Worm (Caenorhabditis elegans) whole organism, late embryonic: Measurements from ENCODE around the gene ugt-32.

Experiments used
- C38D4.7 ChIP-seq: fragments of 200-800 bp; sonication (Bioruptor generic); optimal IDR thresholded peaks from 2 replicates; lab custom pipeline; 2018; ENCODE audit warnings: mild to moderate bottlenecking, missing genetic modification characterization, moderate library complexity, missing compliant biosample characterization
- F13H6.1 ChIP-seq: sonication (generic microtip); optimal IDR thresholded peaks from 2 replicates; lab custom pipeline; 2016; ENCODE audit warnings: missing genetic modification characterization, missing compliant biosample characterization
- K02D7.2 ChIP-seq: sonication (generic microtip); optimal IDR thresholded peaks from 2 replicates; lab custom pipeline; 2017; ENCODE audit warnings: mild to moderate bottlenecking, missing genetic modification characterization, missing compliant biosample characterization
- K09A11.1 ChIP-seq: sonication (generic microtip); optimal IDR thresholded peaks from 2 replicates; lab custom pipeline; 2017; ENCODE audit warnings: antibody characterized with exemption, mild to moderate bottlenecking, missing genetic modification characterization, missing compliant biosample characterization; ENCODE audit not compliant: insufficient read depth
- ama-1 ChIP-seq: fragments of 150-350 bp; optimal IDR thresholded peaks from 2 replicates; lab custom pipeline; 2014
- ceh-19 ChIP-seq: fragments of 200-800 bp; sonication (Bioruptor generic); optimal IDR thresholded peaks from 2 replicates; lab custom pipeline; 2018; ENCODE audit warnings: mild to moderate bottlenecking, missing genetic modification characterization, missing compliant biosample characterization
- ceh-22 ChIP-seq: sonication (generic microtip); optimal IDR thresholded peaks from 2 replicates; lab custom pipeline; 2017; ENCODE audit warnings: missing biosample characterization, missing genetic modification characterization
- ceh-24 ChIP-seq: sonication (generic microtip); optimal IDR thresholded peaks from 2 replicates; lab custom pipeline; 2016; ENCODE audit warnings: mild to moderate bottlenecking, missing genetic modification characterization, missing compliant biosample characterization
- ceh-31 ChIP-seq: sonication (generic microtip); optimal IDR thresholded peaks from 2 replicates; lab custom pipeline; 2016; ENCODE audit warnings: missing genetic modification characterization, missing compliant biosample characterization
- che-1 ChIP-seq: sonication (generic microtip); optimal IDR thresholded peaks from 2 replicates; lab custom pipeline; 2016; ENCODE audit warnings: mild to moderate bottlenecking, missing genetic modification characterization, missing compliant biosample characterization
- dmd-4 ChIP-seq: sonication (generic microtip); optimal IDR thresholded peaks from 2 replicates; lab custom pipeline; 2016; ENCODE audit warnings: borderline replicate concordance, missing genetic modification characterization, missing compliant biosample characterization
- elt-2 ChIP-seq: sonication (generic microtip); optimal IDR thresholded peaks from 2 replicates; lab custom pipeline; 2016; ENCODE audit warnings: missing genetic modification reagents, missing genetic modification characterization, missing compliant biosample characterization
- fkh-10 ChIP-seq: fragments of 150-350 bp; optimal IDR thresholded peaks from 2 replicates; lab custom pipeline; 2014; ENCODE audit warnings: missing biosample characterization, missing genetic modification reagents, missing genetic modification characterization
- gmeb-2 ChIP-seq: sonication (generic microtip); optimal IDR thresholded peaks from 2 replicates; lab custom pipeline; 2016; ENCODE audit warnings: missing genetic modification characterization, inconsistent platforms, missing compliant biosample characterization
- hlh-30 ChIP-seq: sonication (generic microtip); optimal IDR thresholded peaks from 2 replicates; lab custom pipeline; 2017; ENCODE audit warnings: antibody characterized with exemption, missing genetic modification characterization, missing compliant biosample characterization; ENCODE audit not compliant: insufficient read depth
- lim-6 ChIP-seq: sonication (generic microtip); optimal IDR thresholded peaks from 2 replicates; lab custom pipeline; 2016; ENCODE audit warnings: missing genetic modification characterization, missing compliant biosample characterization
- lin-11 ChIP-seq: fragments of 200-800 bp; sonication (Bioruptor generic); optimal IDR thresholded peaks from 2 replicates; lab custom pipeline; 2018; ENCODE audit warnings: mild to moderate bottlenecking, missing genetic modification characterization, missing compliant biosample characterization
- madf-2 ChIP-seq: sonication (generic microtip); optimal IDR thresholded peaks from 2 replicates; lab custom pipeline; 2017; ENCODE audit warnings: missing genetic modification characterization, missing compliant biosample characterization
- nhr-11 ChIP-seq: fragments of 150-350 bp; optimal IDR thresholded peaks from 2 replicates; lab custom pipeline; 2014; ENCODE audit warnings: missing biosample characterization, missing genetic modification characterization
- nhr-232 ChIP-seq: sonication (generic microtip); optimal IDR thresholded peaks from 2 replicates; lab custom pipeline; 2016; ENCODE audit warnings: missing genetic modification characterization, missing compliant biosample characterization
- npax-4 ChIP-seq: sonication (generic microtip); optimal IDR thresholded peaks from 2 replicates; lab custom pipeline; 2016; ENCODE audit warnings: missing genetic modification characterization, missing compliant biosample characterization
- odd-2 ChIP-seq: sonication (generic microtip); optimal IDR thresholded peaks from 2 replicates; lab custom pipeline; 2017; ENCODE audit warnings: antibody characterized with exemption, mild to moderate bottlenecking, missing genetic modification characterization, missing compliant biosample characterization
- pat-9 ChIP-seq: fragments of 200-800 bp; sonication (Bioruptor generic); optimal IDR thresholded peaks from 2 replicates; lab custom pipeline; 2018; ENCODE audit warnings: mild to moderate bottlenecking, missing genetic modification characterization, moderate library complexity, missing compliant biosample characterization
- pax-1 ChIP-seq: fragments of 150-350 bp; optimal IDR thresholded peaks from 2 replicates; lab custom pipeline; 2014; ENCODE audit warnings: missing biosample characterization, missing genetic modification characterization
- pha-2 ChIP-seq: sonication (generic microtip); optimal IDR thresholded peaks from 2 replicates; lab custom pipeline; 2017; ENCODE audit warnings: mild to moderate bottlenecking, missing genetic modification characterization, missing compliant biosample characterization
- pha-4 ChIP-seq: fragments of 150-350 bp; optimal IDR thresholded peaks from 2 replicates; lab custom pipeline; 2018; ENCODE audit warnings: missing biosample characterization, missing genetic modification reagents, missing genetic modification characterization
- pqm-1 ChIP-seq: sonication (generic microtip); optimal IDR thresholded peaks from 2 replicates; lab custom pipeline; 2016; ENCODE audit warnings: missing genetic modification characterization, missing compliant biosample characterization
- sdc-2 ChIP-seq: sonication (generic microtip); optimal IDR thresholded peaks from 2 replicates; lab custom pipeline; 2016; ENCODE audit warnings: missing genotype, missing genetic modification characterization, missing compliant biosample characterization
- sox-4 ChIP-seq: sonication (generic microtip); optimal IDR thresholded peaks from 2 replicates; lab custom pipeline; 2017; ENCODE audit warnings: mild to moderate bottlenecking, missing genetic modification characterization, inconsistent platforms, missing compliant biosample characterization
- tbx-2 ChIP-seq: sonication (generic microtip); optimal IDR thresholded peaks from 2 replicates; lab custom pipeline; 2016; ENCODE audit warnings: missing genetic modification characterization, missing compliant biosample characterization
- tbx-7 ChIP-seq: sonication (generic microtip); optimal IDR thresholded peaks from 2 replicates; lab custom pipeline; 2016; ENCODE audit warnings: missing genotype, missing genetic modification characterization, missing compliant biosample characterization
- unc-55 ChIP-seq: sonication (generic microtip); optimal IDR thresholded peaks from 2 replicates; lab custom pipeline; 2017; ENCODE audit warnings: missing biosample characterization, missing genetic modification reagents, missing genetic modification characterization
- unc-86 ChIP-seq: sonication (generic microtip); optimal IDR thresholded peaks from 2 replicates; lab custom pipeline; 2016; ENCODE audit warnings: missing genetic modification characterization, missing compliant biosample characterization
- zip-5 ChIP-seq: sonication (generic microtip); optimal IDR thresholded peaks from 2 replicates; lab custom pipeline; 2016; ENCODE audit warnings: missing genetic modification characterization, missing compliant biosample characterization
- ztf-16 ChIP-seq: sonication (generic microtip); optimal IDR thresholded peaks from 2 replicates; lab custom pipeline; 2017; ENCODE audit warnings: missing genetic modification characterization, missing compliant biosample characterization

The ugt-32 gene

DNA sequence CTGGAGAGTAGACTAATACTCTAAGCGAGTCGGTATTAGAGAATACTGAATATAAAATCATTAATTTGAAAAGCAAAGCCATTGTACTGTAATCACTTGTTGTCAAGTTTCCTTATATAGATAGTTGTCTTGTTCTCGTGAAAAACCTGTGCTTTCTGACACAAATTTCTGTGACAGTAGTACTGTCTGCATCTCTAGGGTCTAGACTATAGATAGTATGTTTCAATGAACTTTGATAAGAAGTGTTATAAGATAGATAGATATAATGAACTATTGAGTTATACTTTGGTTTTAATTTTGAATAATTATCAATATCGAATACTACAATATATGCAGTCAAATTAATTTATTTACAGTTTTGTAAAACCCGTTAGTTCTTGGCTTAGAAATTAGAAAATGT lies at the start of gene ugt-32:
TSS of gene ugt-32 (minus strand) at position 82 of the 400 bp plus-strand sequence.
- TF ChIP-seq lim-6 (tag; lab: Kevin White, UChicago) (no peak), odd-2 (no peak), K09A11.1 (tag; lab: Kevin White, UChicago) (no peak), unc-86 (tag; lab: Kevin White, UChicago) (no peak)
- TF ChIP-seq, all 69 proteins: peak for 0

DNA sequence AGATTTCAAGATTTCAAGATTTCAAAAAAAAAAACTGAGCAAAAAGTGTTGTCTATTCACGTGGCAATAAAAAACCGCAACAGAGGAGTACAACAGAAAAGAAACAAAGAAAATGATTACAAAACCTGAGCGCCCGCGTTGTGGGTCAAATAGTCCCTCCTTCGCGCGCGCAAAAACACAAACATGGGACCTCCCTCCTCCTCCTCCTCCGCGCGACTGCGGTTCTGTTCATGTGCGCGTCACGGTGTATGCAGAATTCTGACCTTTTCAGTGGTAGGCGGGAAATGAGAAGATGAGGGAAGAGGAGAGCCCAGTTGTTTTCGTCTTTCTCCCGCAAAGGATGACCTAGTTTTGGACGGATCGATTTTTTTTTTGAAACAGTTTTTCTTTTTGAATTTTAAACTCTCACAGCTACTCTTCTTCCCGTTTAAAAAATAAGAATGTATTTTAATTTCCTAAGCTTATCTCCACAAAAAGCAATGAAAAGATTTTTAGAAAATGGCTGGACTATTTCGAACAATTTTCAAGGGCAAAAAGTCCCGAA lies 48.6 kb upstream of the ugt-32 start, which contains the start of gene C17E7.4:
TSS of gene C17E7.4 (plus strand) at position 494 of the 544 bp plus-strand sequence.
- TF ChIP-seq ceh-24 (tag; lab: Kevin White, UChicago) (no peak), pha-4 (tag; lab: Kevin White, UChicago) (no peak), gmeb-2 (tag; lab: Kevin White, UChicago) (no peak), odd-2 (no peak), K09A11.1 (tag; lab: Kevin White, UChicago) (no peak), zip-5 (tag; lab: Kevin White, UChicago) (no peak), pha-2 (tag; lab: Kevin White, UChicago) (no peak), nhr-232 (tag; lab: Kevin White, UChicago) (no peak), sdc-2 (tag; lab: Kevin White, UChicago) (no peak), sox-4 (tag; lab: Kevin White, UChicago) (no peak), madf-2 (tag; lab: Kevin White, UChicago) (no peak), lin-11 (tag; lab: Kevin White, UChicago) (no peak), F13H6.1 (tag; lab: Kevin White, UChicago) (no peak)
- TF ChIP-seq, all 69 proteins: peak for 0

DNA sequence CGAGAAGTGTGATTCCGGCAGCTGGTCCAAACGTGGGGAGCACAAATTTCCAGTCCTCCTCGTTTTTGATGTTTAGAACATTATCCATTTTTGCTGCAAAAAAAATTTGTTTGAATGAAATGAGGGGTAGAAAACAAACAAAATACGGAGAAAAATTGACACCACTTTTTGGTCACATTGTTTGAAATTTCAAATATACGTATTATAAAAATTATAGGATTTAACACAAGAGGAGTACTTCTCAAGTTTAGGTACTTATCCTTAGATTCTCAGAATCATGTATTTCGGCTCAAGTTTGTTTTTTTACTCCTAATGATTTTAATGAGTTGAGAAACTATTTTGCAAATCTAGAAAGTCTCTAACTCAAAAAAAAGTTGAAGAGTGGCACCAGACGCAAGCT lies 48.1 kb upstream of the ugt-32 start, which contains the start of gene C17E7.12:
TSS of gene C17E7.12 (minus strand) at position 101 of the 400 bp plus-strand sequence.
- TF ChIP-seq elt-2 (tag; lab: Kevin White, UChicago) (no peak), madf-2 (tag; lab: Kevin White, UChicago) (no peak), ceh-31 (tag; lab: Kevin White, UChicago) (no peak), che-1 (tag; lab: Kevin White, UChicago) (no peak), fkh-10 (no peak), C38D4.7 (GFP tag; lab: Kevin White, UChicago) (no peak)

DNA sequence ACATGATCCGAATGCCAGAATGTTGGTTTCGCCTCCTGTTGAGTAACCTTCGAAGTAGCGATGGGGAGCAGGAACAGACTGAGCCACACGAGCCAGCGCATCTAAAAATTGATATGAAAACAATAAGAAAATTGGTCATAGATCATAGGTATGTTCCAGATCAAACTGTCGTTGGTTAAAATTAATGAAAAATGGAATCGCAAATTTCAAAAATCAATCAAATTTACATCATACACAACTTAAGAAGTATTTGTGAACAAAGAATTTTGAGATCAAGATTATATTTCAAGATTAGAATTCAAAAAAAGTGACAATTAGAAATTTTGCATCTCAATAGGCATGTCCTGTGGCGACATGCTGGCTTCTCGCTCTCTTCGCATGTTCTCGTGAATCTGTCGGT lies 47.0 kb upstream of the ugt-32 start, which contains the start of gene C17E7.9:
TSS of gene C17E7.9 (minus strand) at position 101 of the 400 bp plus-strand sequence.
- TF ChIP-seq pax-1 (no peak), unc-86 (tag; lab: Kevin White, UChicago) (no peak), pat-9 (tag; lab: Kevin White, UChicago) (no peak), ama-1 (no peak), tbx-7 (no peak), dmd-4 (no peak), hlh-30 (tag; lab: Kevin White, UChicago) (no peak), npax-4 (tag; lab: Kevin White, UChicago) (no peak)

DNA sequence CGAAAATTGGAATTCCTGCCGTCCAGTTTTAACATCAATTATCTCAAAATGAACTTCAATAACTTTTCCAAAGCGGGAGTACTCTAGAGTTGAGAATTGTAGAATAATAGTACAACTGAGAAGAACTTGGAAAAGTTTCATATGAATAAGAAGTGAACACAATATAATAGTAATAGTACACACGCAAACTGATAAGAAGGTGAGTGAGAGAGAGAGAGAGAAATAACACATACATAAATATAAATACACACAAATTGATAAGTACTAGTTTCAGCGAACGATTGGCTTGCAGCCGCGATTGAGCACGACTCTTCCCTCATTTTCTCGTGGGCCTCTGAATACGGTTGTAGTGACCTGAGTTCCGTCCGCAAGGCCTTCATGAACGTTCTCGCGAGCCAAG lies 45.3 kb upstream of the ugt-32 start, which contains the start of gene C17E7.13:
TSS of gene C17E7.13 (minus strand) at position 176 of the 400 bp plus-strand sequence.
- TF ChIP-seq ceh-24 (tag; lab: Kevin White, UChicago) = no peak
- peak; percentile 16 for TF ChIP-seq elt-2 (tag; lab: Kevin White, UChicago)
- no peak for TF ChIP-seq tbx-7
- TF ChIP-seq pha-2 (tag; lab: Kevin White, UChicago) = no peak
- TF ChIP-seq K02D7.2 (tag; lab: Kevin White, UChicago) = no peak
- TF ChIP-seq ceh-19 (GFP tag; lab: Kevin White, UChicago) = no peak
- TF ChIP-seq, all 69 proteins: peak for 1

DNA sequence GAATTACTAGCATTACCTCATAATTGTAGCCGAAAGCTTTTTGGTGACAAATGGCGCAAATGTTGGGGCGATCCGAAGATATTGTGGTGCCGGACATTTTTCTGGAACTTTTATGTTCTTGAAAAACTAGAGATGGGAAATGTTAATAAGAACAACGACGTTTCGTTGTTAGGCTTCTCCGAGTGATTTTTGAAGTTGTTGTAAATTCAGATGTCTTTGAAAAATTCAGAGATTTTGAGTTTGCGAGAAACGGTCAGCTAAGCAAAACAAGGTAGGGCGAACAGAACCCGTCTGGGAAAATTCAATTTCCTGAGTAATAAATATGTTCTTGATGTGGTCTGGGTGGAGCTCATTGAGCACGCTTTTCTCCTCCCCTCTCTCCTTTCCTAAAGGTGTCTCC lies 42.3 kb upstream of the ugt-32 start, which contains the start of gene nhr-124:
TSS of gene nhr-124 (minus strand) at position 101 of the 400 bp plus-strand sequence.
- no peak for TF ChIP-seq ceh-22
- TF ChIP-seq nhr-11 (tag; lab: Kevin White, UChicago) = no peak
- TF ChIP-seq ztf-16 (tag; lab: Kevin White, UChicago) = no peak
- no peak for TF ChIP-seq tbx-2
- TF ChIP-seq pqm-1 = no peak
- TF ChIP-seq hlh-30 (tag; lab: Kevin White, UChicago) = no peak
- TF ChIP-seq unc-55 (GFP tag; lab: Kevin White, UChicago) = no peak
